Fruit fly (Drosophila melanogaster) whole organism, embryonic: Measurements from ENCODE around the gene CG43902.

Experiments used
- CG10654 ChIP-seq: fragments of 200-800 bp; sonication (Bioruptor generic); optimal IDR thresholded peaks from 2 replicates; lab custom pipeline; 2016; ENCODE audit warnings: missing biosample characterization, missing genetic modification characterization
- CG12071 ChIP-seq: fragments of 200-800 bp; sonication (Bioruptor generic); optimal IDR thresholded peaks from 3 replicates; lab custom pipeline; 2018; ENCODE audit warnings: missing biosample characterization, mild to moderate bottlenecking, missing genetic modification characterization
- CG12104 ChIP-seq: fragments of 200-800 bp; sonication (Bioruptor generic); optimal IDR thresholded peaks from 3 replicates; lab custom pipeline; 2016; ENCODE audit warnings: missing biosample characterization, missing genetic modification characterization
- CG13296 ChIP-seq: fragments of 200-800 bp; sonication (Bioruptor generic); optimal IDR thresholded peaks from 3 replicates; lab custom pipeline; 2018; ENCODE audit warnings: missing biosample characterization, mild to moderate bottlenecking, missing genetic modification characterization
- CG14710 ChIP-seq: fragments of 200-800 bp; sonication (Bioruptor generic); optimal IDR thresholded peaks from 3 replicates; lab custom pipeline; 2019; ENCODE audit warnings: missing biosample characterization, mild to moderate bottlenecking, missing genetic modification characterization, moderate library complexity
- CG15514 ChIP-seq: fragments of 200-800 bp; sonication (Bioruptor generic); optimal IDR thresholded peaks from 3 replicates; lab custom pipeline; 2017; ENCODE audit warnings: missing biosample characterization, missing genetic modification characterization, mild to moderate bottlenecking, moderate library complexity, missing genetic modification reagents
- CG1602 ChIP-seq: fragments of 200-800 bp; sonication (Bioruptor generic); optimal IDR thresholded peaks from 3 replicates; lab custom pipeline; 2016; ENCODE audit warnings: missing biosample characterization, missing genetic modification characterization
- CG1603 ChIP-seq: fragments of 200-800 bp; sonication (Bioruptor generic); optimal IDR thresholded peaks from 2 replicates; lab custom pipeline; 2019; ENCODE audit warnings: missing biosample characterization, mild to moderate bottlenecking, missing genetic modification characterization, moderate library complexity
- CG17359 ChIP-seq: fragments of 200-800 bp; sonication (Bioruptor generic); optimal IDR thresholded peaks from 3 replicates; lab custom pipeline; 2018; ENCODE audit warnings: missing biosample characterization, mild to moderate bottlenecking, missing genetic modification characterization, moderate library complexity
- CG17385 ChIP-seq: fragments of 200-800 bp; sonication (Bioruptor generic); optimal IDR thresholded peaks from 3 replicates; lab custom pipeline; 2018; ENCODE audit warnings: missing biosample characterization, mild to moderate bottlenecking, missing genetic modification characterization
- CG17568 ChIP-seq: fragments of 200-800 bp; sonication (Bioruptor generic); optimal IDR thresholded peaks from 2 replicates; lab custom pipeline; 2018; ENCODE audit warnings: missing biosample characterization, mild to moderate bottlenecking, missing genetic modification characterization, moderate library complexity
- CG1792 ChIP-seq: fragments of 200-800 bp; sonication (Bioruptor generic); optimal IDR thresholded peaks from 2 replicates; lab custom pipeline; 2016; ENCODE audit warnings: missing biosample characterization, missing genetic modification characterization
- CG18011 ChIP-seq: fragments of 200-800 bp; sonication (Bioruptor generic); optimal IDR thresholded peaks from 2 replicates; lab custom pipeline; 2017; ENCODE audit warnings: missing biosample characterization, missing genetic modification characterization, mild to moderate bottlenecking, moderate library complexity, missing genotype
- CG2875 ChIP-seq: fragments of 200-800 bp; sonication (Bioruptor generic); optimal IDR thresholded peaks from 2 replicates; lab custom pipeline; 2017; ENCODE audit warnings: missing biosample characterization, mild to moderate bottlenecking, missing genetic modification characterization, missing genetic modification reagents
- CG34224 ChIP-seq: fragments of 200-800 bp; sonication (Bioruptor generic); IDR thresholded peaks from 3 replicates; pipeline ENCODE4 v1.3.6; 2022; ENCODE audit warnings: missing biosample characterization, missing genetic modification characterization; ENCODE audit not compliant: partially characterized antibody
- CG34422 ChIP-seq: fragments of 200-800 bp; sonication (Bioruptor generic); IDR thresholded peaks from 3 replicates; pipeline ENCODE4 v1.3.6; 2022; ENCODE audit warnings: missing biosample characterization, missing genetic modification characterization
- CG42726 ChIP-seq: fragments of 200-800 bp; sonication (Bioruptor generic); IDR thresholded peaks from 2 replicates; pipeline ENCODE4 v1.3.6; 2022; ENCODE audit warnings: missing biosample characterization, missing genetic modification characterization; ENCODE audit not compliant: partially characterized antibody
- CG5245 ChIP-seq: fragments of 200-800 bp; sonication (Bioruptor generic); optimal IDR thresholded peaks from 3 replicates; lab custom pipeline; 2016; ENCODE audit warnings: missing biosample characterization, missing genetic modification characterization
- CG5953 ChIP-seq: fragments of 200-800 bp; sonication (Bioruptor generic); IDR thresholded peaks from 2 replicates; pipeline ENCODE4 v1.3.6; 2022; ENCODE audit warnings: missing biosample characterization, missing genetic modification characterization
- CG6765 ChIP-seq: fragments of 200-800 bp; sonication (Bioruptor generic); optimal IDR thresholded peaks from 3 replicates; lab custom pipeline; 2017; ENCODE audit warnings: missing biosample characterization, mild to moderate bottlenecking, missing genetic modification characterization
- CG7839 ChIP-seq: fragments of 200-800 bp; sonication (Bioruptor generic); optimal IDR thresholded peaks from 3 replicates; lab custom pipeline; 2018; ENCODE audit warnings: missing biosample characterization, mild to moderate bottlenecking, missing genetic modification characterization, moderate library complexity
- CG7987 ChIP-seq: fragments of 200-800 bp; sonication (Bioruptor generic); optimal IDR thresholded peaks from 2 replicates; lab custom pipeline; 2018; ENCODE audit warnings: missing biosample characterization, mild to moderate bottlenecking, missing genetic modification characterization, moderate library complexity
- CG8388 ChIP-seq: fragments of 200-800 bp; sonication (Bioruptor generic); optimal IDR thresholded peaks from 2 replicates; lab custom pipeline; 2019; ENCODE audit warnings: missing biosample characterization, mild to moderate bottlenecking, missing genetic modification characterization, moderate library complexity
- CG9437 ChIP-seq: fragments of 200-800 bp; sonication (Bioruptor generic); optimal IDR thresholded peaks from 2 replicates; lab custom pipeline; 2018; ENCODE audit warnings: missing biosample characterization, mild to moderate bottlenecking, missing genetic modification characterization
- CG9817 ChIP-seq: fragments of 200-800 bp; sonication (Bioruptor generic); optimal IDR thresholded peaks from 2 replicates; lab custom pipeline; 2018; ENCODE audit warnings: missing biosample characterization, mild to moderate bottlenecking, missing genetic modification characterization, moderate library complexity
- CkIIα-i1 ChIP-seq: fragments of 200-800 bp; sonication (Bioruptor generic); IDR thresholded peaks from 2 replicates; pipeline ENCODE4 v1.3.6; 2022; ENCODE audit warnings: missing biosample characterization, missing genetic modification characterization
- Dll ChIP-seq: fragments of 200-800 bp; sonication (Bioruptor generic); IDR thresholded peaks from 4 replicates; pipeline ENCODE4 v1.3.6; 2022; ENCODE audit warnings: missing biosample characterization, missing genetic modification characterization; ENCODE audit not compliant: partially characterized antibody
- Drgx ChIP-seq: fragments of 200-800 bp; sonication (Bioruptor generic); IDR thresholded peaks from 2 replicates; pipeline ENCODE4 v1.3.6; 2022; ENCODE audit warnings: missing biosample characterization, missing genetic modification characterization
- Hr51 ChIP-seq, 2 experiments: fragments of 200-800 bp; sonication (Bioruptor generic); optimal IDR thresholded peaks; 2 replicates in 1 of 2; 3 replicates in 1 of 2; lab custom pipeline; 2016 to 2018; ENCODE audit warnings: missing biosample characterization in 2 of 2, missing genetic modification characterization in 2 of 2, mild to moderate bottlenecking in 1 of 2, moderate library complexity in 1 of 2
- Jarid2 ChIP-seq: fragments of 200-800 bp; sonication (Bioruptor generic); optimal IDR thresholded peaks from 3 replicates; lab custom pipeline; 2017; ENCODE audit warnings: mild to moderate bottlenecking, missing biosample characterization, missing genetic modification reagents, missing genetic modification characterization
- MTF-1 ChIP-seq: fragments of 200-800 bp; sonication (Bioruptor generic); optimal IDR thresholded peaks from 2 replicates; lab custom pipeline; 2018; ENCODE audit warnings: missing biosample characterization, mild to moderate bottlenecking, missing genetic modification characterization, borderline replicate concordance
- Nf-YB ChIP-seq: fragments of 200-800 bp; sonication (Bioruptor generic); optimal IDR thresholded peaks from 3 replicates; lab custom pipeline; 2019; ENCODE audit warnings: missing biosample characterization, mild to moderate bottlenecking, missing genetic modification characterization, moderate library complexity
- Sox102F ChIP-seq: fragments of 200-800 bp; sonication (Bioruptor generic); optimal IDR thresholded peaks from 2 replicates; lab custom pipeline; 2018; ENCODE audit warnings: missing biosample characterization, mild to moderate bottlenecking, missing genetic modification characterization, moderate library complexity
- amos ChIP-seq: fragments of 200-800 bp; sonication (Bioruptor generic); IDR thresholded peaks from 2 replicates; pipeline ENCODE4 v1.3.6; 2022; ENCODE audit warnings: missing biosample characterization, missing genetic modification characterization; ENCODE audit not compliant: partially characterized antibody
- cad ChIP-seq: fragments of >200 bp; optimal IDR thresholded peaks from 2 replicates; lab custom pipeline; 2017; ENCODE audit warnings: missing biosample characterization, missing genetic modification characterization
- crp ChIP-seq, 2 experiments: fragments of 200-800 bp; sonication (Bioruptor generic); optimal IDR thresholded peaks; 2 replicates in 1 of 2; 3 replicates in 1 of 2; lab custom pipeline; 2017; ENCODE audit warnings: missing biosample characterization in 2 of 2, missing genetic modification characterization in 2 of 2, mild to moderate bottlenecking in 1 of 2, moderate library complexity in 1 of 2
- danr ChIP-seq: fragments of 200-800 bp; sonication (Bioruptor generic); IDR thresholded peaks from 2 replicates; pipeline ENCODE4 v1.3.6; 2022; ENCODE audit warnings: missing biosample characterization, missing genetic modification characterization
- eve ChIP-seq, 2 experiments: fragments of >200 bp; optimal IDR thresholded peaks; 2 replicates each; lab custom pipeline; 2017; ENCODE audit warnings: missing biosample characterization in 2 of 2, missing genetic modification characterization in 2 of 2
- gfzf ChIP-seq: fragments of 200-800 bp; sonication (Bioruptor generic); optimal IDR thresholded peaks from 2 replicates; lab custom pipeline; 2016; ENCODE audit warnings: missing biosample characterization, mild to moderate bottlenecking, missing genetic modification characterization, moderate library complexity
- mld ChIP-seq: fragments of 200-800 bp; sonication (Bioruptor generic); IDR thresholded peaks from 3 replicates; pipeline ENCODE4 v1.3.6; 2022; ENCODE audit warnings: missing biosample characterization, missing genetic modification characterization; ENCODE audit not compliant: partially characterized antibody
- oc ChIP-seq: fragments of 200-800 bp; sonication (Bioruptor generic); optimal IDR thresholded peaks from 2 replicates; lab custom pipeline; 2018; ENCODE audit warnings: missing biosample characterization, mild to moderate bottlenecking, missing genetic modification characterization, moderate library complexity
- prd ChIP-seq, 3 experiments: fragments of >200 bp in 2 of 3; fragments of 200-800 bp in 1 of 3; sonication (Bioruptor generic) in 1 of 3; optimal IDR thresholded peaks in 2 of 3; IDR thresholded peaks in 1 of 3; 2 replicates in 2 of 3; 3 replicates in 1 of 3; pipeline versions ENCODE4 v1.3.6 to Lab custom; 2017 to 2022; ENCODE audit warnings: missing biosample characterization in 1 of 3, missing genetic modification characterization in 1 of 3
- repo ChIP-seq: fragments of 200-800 bp; sonication (Bioruptor generic); optimal IDR thresholded peaks from 2 replicates; lab custom pipeline; 2016; ENCODE audit warnings: missing biosample characterization, missing genetic modification characterization
- seq ChIP-seq: fragments of 200-800 bp; sonication (Bioruptor generic); IDR thresholded peaks from 2 replicates; pipeline ENCODE4 v1.3.6; 2022; ENCODE audit warnings: missing biosample characterization, missing genetic modification characterization
- trem ChIP-seq: fragments of 200-800 bp; optimal IDR thresholded peaks from 3 replicates; lab custom pipeline; 2019; ENCODE audit warnings: missing biosample characterization, mild to moderate bottlenecking, missing genetic modification characterization, moderate library complexity
- unc-4 ChIP-seq: fragments of 200-800 bp; sonication (Bioruptor generic); IDR thresholded peaks from 2 replicates; pipeline ENCODE4 v1.3.6; 2022; ENCODE audit warnings: missing biosample characterization, missing genetic modification characterization; ENCODE audit not compliant: partially characterized antibody

Gene CG43902

DNA sequence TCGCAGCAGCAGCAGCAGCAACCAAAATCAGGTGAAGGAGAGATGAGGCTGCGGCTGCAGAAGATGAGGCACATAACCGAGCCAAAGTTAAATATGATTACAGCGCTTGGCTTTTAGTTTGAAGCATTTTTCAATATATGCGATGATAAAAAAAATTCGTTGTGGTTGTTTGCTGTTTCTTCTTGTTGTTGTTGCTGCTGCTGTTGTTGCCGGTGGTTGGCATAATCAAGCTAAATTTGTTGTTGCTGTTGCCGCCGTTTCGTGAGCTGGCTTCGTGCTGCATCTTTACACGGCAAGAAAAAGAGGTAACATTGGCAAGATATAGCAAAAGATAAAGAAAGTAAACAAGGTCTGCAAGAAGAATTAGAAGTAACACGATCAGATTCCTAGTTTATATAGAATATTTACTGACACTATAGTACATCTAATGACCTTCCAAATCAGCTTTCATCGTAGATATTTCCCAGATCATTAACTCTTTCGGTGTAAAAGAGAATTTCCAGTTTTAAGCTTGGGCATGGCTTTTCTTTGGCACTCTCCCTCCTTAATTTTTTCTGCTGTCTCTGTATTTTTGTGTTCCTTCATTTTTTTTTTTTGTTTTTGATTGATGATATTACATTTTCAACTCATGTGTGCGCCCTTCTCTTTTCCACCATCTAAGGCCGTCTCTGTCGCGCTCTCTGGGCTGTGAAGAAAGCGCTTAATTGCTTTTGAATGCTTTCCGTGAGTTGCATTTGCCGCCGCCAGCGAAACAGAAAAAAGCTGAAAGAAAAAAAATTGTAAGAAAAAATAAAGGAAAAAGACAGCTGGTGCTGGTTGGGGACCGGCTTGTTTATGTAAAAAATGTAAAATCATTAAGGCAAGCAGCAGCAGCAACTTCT is 44.1 kb upstream of the CG43902 start (continued):
- TF ChIP-seq CkIIα-i1 (GFP tag; lab: Robert Waterston, UW) (no peak), danr (GFP tag; lab: Robert Waterston, UW) (0 out of 2 replicates have a peak, but pooled peaks have one; percentile 8), CG13296 (no peak), CG5953 (GFP tag; lab: Robert Waterston, UW) (no peak), Jarid2 (GFP tag; lab: Kevin White, UChicago) (no peak), unc-4 (no peak), CG17385 (GFP tag; lab: Kevin White, UChicago) (no peak), CG1602 (no peak), mld (no peak), cad (no peak), CG34224 (GFP tag; lab: Robert Waterston, UW) (no peak), CG7839 (tag; lab: Kevin White, UChicago) (peak; percentile 4), CG7987 (GFP tag; lab: Kevin White, UChicago) (no peak), CG18011 (GFP tag; lab: Kevin White, UChicago) (no peak), CG12071 (GFP tag; lab: Kevin White, UChicago) (no peak), CG14710 (tag; lab: Kevin White, UChicago) (peak; percentile 26), amos (no peak), CG10654 (GFP tag; lab: Kevin White, UChicago) (no peak), prd (optimal IDR thresholded peaks at IDR 0.05; lab: Kevin White, UChicago) (no peak), prd (GFP tag; IDR thresholded peaks at IDR 0.05; lab: Robert Waterston, UW) (peak; percentile 16; the same call in 1 of the 3 replicates), Dll (GFP tag; lab: Robert Waterston, UW) (no peak), gfzf (GFP tag; lab: Kevin White, UChicago) (no peak), repo (GFP tag; lab: Kevin White, UChicago) (no peak), CG1792 (no peak), CG9437 (no peak), trem (peak; percentile 11), eve (GFP tag; optimal IDR thresholded peaks at IDR 0.05; lab: Kevin White, UChicago) (peak in 1 of 2 experiments; percentile 65), CG5245 (GFP tag; lab: Kevin White, UChicago) (no peak), Nf-YB (GFP tag; lab: Kevin White, UChicago) (no peak), CG17568 (GFP tag; lab: Kevin White, UChicago) (no peak), Drgx (GFP tag; lab: Robert Waterston, UW) (peak; percentile 32), CG17359 (tag; lab: Kevin White, UChicago) (peak; percentile 14), CG8388 (GFP tag; lab: Kevin White, UChicago) (peak; percentile 36), oc (tag; lab: Kevin White, UChicago) (peak; percentile 29), Hr51 (GFP tag; optimal IDR thresholded peaks at IDR 0.05; lab: Kevin White, UChicago) (no peak), CG1603 (peak; percentile 57), Sox102F (GFP tag; lab: Kevin White, UChicago) (peak; percentile 46), MTF-1 (GFP tag; lab: Kevin White, UChicago) (no peak), CG12104 (no peak), seq (GFP tag; lab: Robert Waterston, UW) (no peak), CG42726 (no peak), crp (GFP tag; optimal IDR thresholded peaks at IDR 0.05; lab: Kevin White, UChicago) (no peak), CG34422 (GFP tag; lab: Robert Waterston, UW) (no peak), CG9817 (tag; lab: Kevin White, UChicago) (no peak), CG15514 (GFP tag; lab: Kevin White, UChicago) (no peak), CG6765 (GFP tag; lab: Kevin White, UChicago) (no peak), CG2875 (GFP tag; lab: Kevin White, UChicago) (peak; percentile 12)
